Worm (Caenorhabditis elegans) whole organism, mixed stage, embryonic: ENCODE results near the gene ZK546.4.

ENCODE experiments used
- M03D4.4 ChIP-seq: sonication (generic microtip); optimal IDR thresholded peaks from 2 replicates; lab custom pipeline; 2017; ENCODE audit warnings: mild to moderate bottlenecking, missing genetic modification characterization, missing compliant biosample characterization
- bed-3 ChIP-seq: fragments of 200-800 bp; sonication (Bioruptor generic); optimal IDR thresholded peaks from 3 replicates; lab custom pipeline; 2018; ENCODE audit warnings: mild to moderate bottlenecking, missing genetic modification characterization, moderate library complexity, missing compliant biosample characterization
- blmp-1 ChIP-seq: fragments of 150-350 bp; optimal IDR thresholded peaks from 2 replicates; lab custom pipeline; 2014; ENCODE audit warnings: missing biosample characterization, missing genetic modification characterization
- ceh-39 ChIP-seq: fragments of 150-350 bp; optimal IDR thresholded peaks from 2 replicates; lab custom pipeline; 2014; ENCODE audit warnings: missing biosample characterization, missing genetic modification characterization
- ceh-43 ChIP-seq: fragments of 200-800 bp; sonication (Bioruptor generic); optimal IDR thresholded peaks from 2 replicates; lab custom pipeline; 2018; ENCODE audit warnings: mild to moderate bottlenecking, missing genetic modification characterization, moderate library complexity, missing compliant biosample characterization
- ceh-83 ChIP-seq: fragments of 200-800 bp; sonication (Bioruptor generic); optimal IDR thresholded peaks from 2 replicates; lab custom pipeline; 2018; ENCODE audit warnings: mild to moderate bottlenecking, missing genetic modification characterization, missing compliant biosample characterization
- ces-1 ChIP-seq: fragments of 150-350 bp; optimal IDR thresholded peaks from 2 replicates; lab custom pipeline; 2014; ENCODE audit warnings: missing biosample characterization, missing genetic modification reagents, missing genetic modification characterization
- drap-1 ChIP-seq: fragments of 200-800 bp; sonication (Bioruptor generic); optimal IDR thresholded peaks from 3 replicates; lab custom pipeline; 2018; ENCODE audit warnings: mild to moderate bottlenecking, missing genetic modification characterization, missing compliant biosample characterization
- elt-1 ChIP-seq: sonication (generic microtip); optimal IDR thresholded peaks from 2 replicates; lab custom pipeline; 2017; ENCODE audit warnings: missing genetic modification characterization, mild to moderate bottlenecking, missing compliant biosample characterization, antibody characterized with exemption, moderate library complexity, borderline replicate concordance; ENCODE audit not compliant: insufficient read depth
- elt-3 ChIP-seq: fragments of 150-350 bp; optimal IDR thresholded peaks from 2 replicates; lab custom pipeline; 2014; ENCODE audit warnings: missing biosample characterization, missing genetic modification characterization
- flh-1 ChIP-seq: fragments of 200-800 bp; sonication (Bioruptor generic); optimal IDR thresholded peaks from 2 replicates; lab custom pipeline; 2018; ENCODE audit warnings: mild to moderate bottlenecking, missing genetic modification characterization, moderate library complexity, missing compliant biosample characterization
- ham-2 ChIP-seq: fragments of 200-800 bp; sonication (Bioruptor generic); optimal IDR thresholded peaks from 2 replicates; lab custom pipeline; 2018; ENCODE audit warnings: mild to moderate bottlenecking, missing genetic modification characterization, missing compliant biosample characterization
- hlh-1 ChIP-seq: fragments of 150-350 bp; optimal IDR thresholded peaks from 2 replicates; lab custom pipeline; 2014; ENCODE audit warnings: missing biosample characterization, missing genetic modification reagents, missing genetic modification characterization
- lin-13 ChIP-seq: fragments of 150-350 bp; optimal IDR thresholded peaks from 2 replicates; lab custom pipeline; 2014; ENCODE audit warnings: missing biosample characterization, missing genetic modification characterization
- lin-32 ChIP-seq: fragments of 200-800 bp; sonication (Bioruptor generic); optimal IDR thresholded peaks from 2 replicates; lab custom pipeline; 2018; ENCODE audit warnings: mild to moderate bottlenecking, missing genetic modification characterization, missing compliant biosample characterization
- lsy-2 ChIP-seq: fragments of 150-350 bp; optimal IDR thresholded peaks from 2 replicates; lab custom pipeline; 2014; ENCODE audit warnings: missing biosample characterization, missing genetic modification characterization
- mab-5 ChIP-seq: fragments of 150-350 bp; optimal IDR thresholded peaks from 2 replicates; lab custom pipeline; 2014; ENCODE audit warnings: missing biosample characterization, missing genetic modification characterization
- mep-1 ChIP-seq: fragments of 150-350 bp; optimal IDR thresholded peaks from 2 replicates; lab custom pipeline; 2017; ENCODE audit warnings: missing biosample characterization, missing genetic modification reagents, missing genetic modification characterization, inconsistent platforms
- nhr-12 ChIP-seq: fragments of 150-350 bp; optimal IDR thresholded peaks from 2 replicates; lab custom pipeline; 2014; ENCODE audit warnings: missing biosample characterization, missing genetic modification characterization
- nhr-2 ChIP-seq: fragments of 150-350 bp; optimal IDR thresholded peaks from 2 replicates; lab custom pipeline; 2014; ENCODE audit warnings: missing biosample characterization, missing genetic modification characterization
- nhr-237 ChIP-seq: fragments of 150-350 bp; optimal IDR thresholded peaks from 2 replicates; lab custom pipeline; 2014; ENCODE audit warnings: missing biosample characterization, missing genetic modification characterization
- nhr-28 ChIP-seq: fragments of 150-350 bp; optimal IDR thresholded peaks from 2 replicates; lab custom pipeline; 2014; ENCODE audit warnings: missing biosample characterization, missing genetic modification characterization
- nhr-76 ChIP-seq: sonication (generic microtip); optimal IDR thresholded peaks from 2 replicates; lab custom pipeline; 2017; ENCODE audit warnings: missing biosample characterization, missing genetic modification characterization
- pha-4 ChIP-seq: fragments of 150-350 bp; optimal IDR thresholded peaks from 2 replicates; lab custom pipeline; 2018; ENCODE audit warnings: missing biosample characterization, missing genetic modification reagents, missing genetic modification characterization
- sem-2 ChIP-seq: fragments of 200-800 bp; sonication (Bioruptor generic); optimal IDR thresholded peaks from 2 replicates; lab custom pipeline; 2018; ENCODE audit warnings: mild to moderate bottlenecking, missing genetic modification characterization, missing compliant biosample characterization
- snpc-4 ChIP-seq: fragments of 150-350 bp; optimal IDR thresholded peaks from 2 replicates; lab custom pipeline; 2014; ENCODE audit warnings: missing biosample characterization, missing genetic modification characterization
- sptf-1 ChIP-seq: sonication (generic microtip); optimal IDR thresholded peaks from 2 replicates; lab custom pipeline; 2017; ENCODE audit warnings: mild to moderate bottlenecking, missing genetic modification characterization, moderate library complexity, missing compliant biosample characterization
- tbx-8 ChIP-seq: fragments of 200-800 bp; sonication (Bioruptor generic); optimal IDR thresholded peaks from 2 replicates; lab custom pipeline; 2018; ENCODE audit warnings: mild to moderate bottlenecking, missing genetic modification characterization, moderate library complexity, missing compliant biosample characterization
- unc-120 ChIP-seq: sonication (generic microtip); optimal IDR thresholded peaks from 2 replicates; lab custom pipeline; 2017; ENCODE audit warnings: missing genetic modification characterization, missing compliant biosample characterization; ENCODE audit not compliant: poor library complexity, severe bottlenecking
- unc-39 ChIP-seq: fragments of 150-350 bp; optimal IDR thresholded peaks from 2 replicates; lab custom pipeline; 2014; ENCODE audit warnings: missing biosample characterization, missing genetic modification characterization
- zip-8 ChIP-seq: fragments of 150-350 bp; optimal IDR thresholded peaks from 2 replicates; lab custom pipeline; 2014; ENCODE audit warnings: missing biosample characterization, missing genetic modification characterization

The ZK546.4 gene

ce11 chrII:4942829-4943228 is 5.0 kb downstream of the ZK546.4 start:
- TF ChIP-seq nhr-76 (tag; lab: Kevin White, UChicago) (no peak), ham-2 (no peak), elt-3 (tag; lab: Kevin White, UChicago) (no peak), drap-1 (GFP tag; lab: Kevin White, UChicago) (no peak), bed-3 (GFP tag; lab: Kevin White, UChicago) (no peak), ceh-83 (GFP tag; lab: Kevin White, UChicago) (no peak), mab-5 (tag; lab: Kevin White, UChicago) (no peak), lsy-2 (no peak)
- TF ChIP-seq, all 35 proteins: peak for 0

ce11 chrII:4943849-4944248 is 6.0 kb downstream of the ZK546.4 start, which contains the start of gene mdt-4:
Gene mdt-4, minus strand, starts transcription at chrII:4943949.
- no peak for TF ChIP-seq nhr-28 (tag; lab: Kevin White, UChicago)
- no peak for TF ChIP-seq lsy-2
- TF ChIP-seq zip-8 (tag; lab: Kevin White, UChicago) = no peak
- no peak for TF ChIP-seq bed-3 (GFP tag; lab: Kevin White, UChicago)
- no peak for TF ChIP-seq flh-1
- no peak for TF ChIP-seq sem-2 (GFP tag; lab: Kevin White, UChicago)
- no peak for TF ChIP-seq lin-13 (tag; lab: Kevin White, UChicago)
- TF ChIP-seq mab-5 (tag; lab: Kevin White, UChicago) = no peak
- no peak for TF ChIP-seq elt-1 (tag; lab: Kevin White, UChicago)
- no peak for TF ChIP-seq ceh-83 (GFP tag; lab: Kevin White, UChicago)
- no peak for TF ChIP-seq ceh-43 (GFP tag; lab: Kevin White, UChicago)
- TF ChIP-seq unc-39 = no peak
- TF ChIP-seq mep-1 (tag; lab: Kevin White, UChicago) = no peak
- TF ChIP-seq nhr-76 (tag; lab: Kevin White, UChicago) = no peak
- no peak for TF ChIP-seq M03D4.4
- TF ChIP-seq ham-2 = no peak
- TF ChIP-seq lin-32 = no peak

ce11 chrII:4945695-4946094 is 7.9 kb downstream of the ZK546.4 start, which contains the start of the genes gldi-11 and ZK546.2:
Gene gldi-11, minus strand, starts transcription at chrII:4945789.
Gene ZK546.2, plus strand, starts transcription at chrII:4946027.
- TF ChIP-seq pha-4 (tag; lab: Kevin White, UChicago) = no peak
- no peak for TF ChIP-seq snpc-4 (tag; lab: Kevin White, UChicago)
- TF ChIP-seq ceh-39 (tag; lab: Kevin White, UChicago) = no peak
- TF ChIP-seq sem-2 (GFP tag; lab: Kevin White, UChicago) = no peak
- no peak for TF ChIP-seq nhr-2 (tag; lab: Kevin White, UChicago)
- no peak for TF ChIP-seq unc-120 (tag; lab: Kevin White, UChicago)
- TF ChIP-seq tbx-8 (GFP tag; lab: Kevin White, UChicago) = no peak
- TF ChIP-seq blmp-1 (tag; lab: Kevin White, UChicago) = no peak
- no peak for TF ChIP-seq hlh-1 (tag; lab: Kevin White, UChicago)
- TF ChIP-seq bed-3 (GFP tag; lab: Kevin White, UChicago) = no peak
- no peak for TF ChIP-seq nhr-237
- TF ChIP-seq ces-1 (GFP tag; lab: Kevin White, UChicago) = no peak
- TF ChIP-seq lin-13 (tag; lab: Kevin White, UChicago) = no peak
- TF ChIP-seq nhr-76 (tag; lab: Kevin White, UChicago) = no peak

- TF ChIP-seq ham-2 (no peak), unc-120 (tag; lab: Kevin White, UChicago) (peak; percentile 17)
Observed at ce11 chrII:4946775-4947174, 8.9 kb downstream of the ZK546.4 start.

ce11 chrII:4948118-4948517 is 10.3 kb downstream of the ZK546.4 start:
- no peak for TF ChIP-seq hlh-1 (tag; lab: Kevin White, UChicago)
- TF ChIP-seq ceh-83 (GFP tag; lab: Kevin White, UChicago) = no peak

- TF ChIP-seq sptf-1 (tag; lab: Kevin White, UChicago) (no peak), flh-1 (no peak), ceh-43 (GFP tag; lab: Kevin White, UChicago) (no peak), ceh-39 (tag; lab: Kevin White, UChicago) (no peak), nhr-28 (tag; lab: Kevin White, UChicago) (no peak), nhr-12 (no peak), ceh-83 (GFP tag; lab: Kevin White, UChicago) (no peak), nhr-2 (tag; lab: Kevin White, UChicago) (no peak)
Observed at ce11 chrII:4949380-4949950, 11.6 kb downstream of the ZK546.4 start, which contains the start of the genes try-1 and zyg-12. Gene try-1, minus strand, starts transcription at chrII:4949527. Gene zyg-12, plus strand, starts transcription at chrII:4949900.
